Worm (Caenorhabditis elegans) whole organism, L4 larva: ENCODE results near the gene K07H8.2.

Experiments used
- D1046.2 ChIP-seq: fragments of 200-800 bp; sonication (Bioruptor generic); IDR thresholded peaks from 2 replicates; pipeline ENCODE4 v1.3.6; 2022; ENCODE audit warnings: missing genetic modification characterization, missing compliant biosample characterization
- F37D6.2 ChIP-seq: sonication (generic microtip); optimal IDR thresholded peaks from 2 replicates; lab custom pipeline; 2016; ENCODE audit warnings: mild to moderate bottlenecking, missing genetic modification characterization, missing compliant biosample characterization
- F44E2.7 ChIP-seq: fragments of 200-800 bp; sonication (Bioruptor generic); IDR thresholded peaks from 2 replicates; pipeline ENCODE4 v2.1.2; 2022; ENCODE audit warnings: missing genetic modification characterization, missing compliant biosample characterization
- R02D3.7 ChIP-seq: fragments of 150-350 bp; sonication (generic microtip); optimal IDR thresholded peaks from 3 replicates; lab custom pipeline; 2014; ENCODE audit warnings: missing biosample characterization, missing genetic modification characterization
- Y5F2A.4 ChIP-seq: fragments of 200-800 bp; sonication (Bioruptor generic); optimal IDR thresholded peaks from 2 replicates; lab custom pipeline; 2018; ENCODE audit warnings: mild to moderate bottlenecking, missing genetic modification characterization, missing compliant biosample characterization
- Y75B8A.6 ChIP-seq: fragments of 200-800 bp; sonication (Bioruptor generic); IDR thresholded peaks from 2 replicates; pipeline ENCODE4 v1.3.6; 2022; ENCODE audit warnings: missing genetic modification reagents, missing genetic modification characterization, missing compliant biosample characterization
- aly-2 ChIP-seq: sonication (generic microtip); optimal IDR thresholded peaks from 2 replicates; lab custom pipeline; 2018; ENCODE audit warnings: missing biosample characterization, missing genetic modification characterization
- ceh-20 ChIP-seq: fragments of 200-800 bp; sonication (Bioruptor generic); IDR thresholded peaks from 2 replicates; pipeline ENCODE4 v1.3.6; 2022; ENCODE audit warnings: missing genetic modification reagents, missing genetic modification characterization, missing compliant biosample characterization
- ceh-28 ChIP-seq: fragments of 150-350 bp; optimal IDR thresholded peaks from 2 replicates; lab custom pipeline; 2014; ENCODE audit warnings: missing biosample characterization, missing genetic modification reagents, missing genetic modification characterization
- ceh-44 ChIP-seq: fragments of 200-800 bp; sonication (Bioruptor generic); IDR thresholded peaks from 2 replicates; pipeline ENCODE4 v1.3.6; 2022; ENCODE audit warnings: missing genetic modification reagents, missing genetic modification characterization, missing compliant biosample characterization
- ces-1 ChIP-seq: fragments of 150-350 bp; sonication (generic microtip); optimal IDR thresholded peaks from 4 replicates; lab custom pipeline; 2014; ENCODE audit warnings: missing biosample characterization, missing genetic modification reagents, missing genetic modification characterization
- cey-2 ChIP-seq: sonication (generic microtip); optimal IDR thresholded peaks from 3 replicates; lab custom pipeline; 2017; ENCODE audit warnings: missing genetic modification characterization, mild to moderate bottlenecking, missing compliant biosample characterization, antibody characterized with exemption, borderline replicate concordance; ENCODE audit not compliant: insufficient read depth
- daf-19 ChIP-seq: fragments of 200-800 bp; sonication (Bioruptor generic); conservative IDR thresholded peaks from 2 replicates; pipeline ENCODE4 v1.3.6; 2022; ENCODE audit warnings: missing genetic modification characterization, missing compliant biosample characterization
- daf-8 ChIP-seq: fragments of 200-800 bp; sonication (Bioruptor generic); IDR thresholded peaks from 2 replicates; pipeline ENCODE4 v1.3.6; 2022; ENCODE audit warnings: missing genetic modification characterization, missing compliant biosample characterization
- dmd-8 ChIP-seq: fragments of 200-800 bp; sonication (Bioruptor generic); IDR thresholded peaks from 2 replicates; pipeline ENCODE4 v1.3.6; 2022; ENCODE audit warnings: missing genetic modification characterization, missing compliant biosample characterization
- dmd-9 ChIP-seq: fragments of 200-800 bp; sonication (Bioruptor generic); IDR thresholded peaks from 2 replicates; pipeline ENCODE4 v1.3.6; 2022; ENCODE audit warnings: missing genetic modification reagents, missing genetic modification characterization, missing compliant biosample characterization
- dpl-1 ChIP-seq: fragments of 150-350 bp; optimal IDR thresholded peaks from 2 replicates; lab custom pipeline; 2014; ENCODE audit warnings: missing biosample characterization, missing genetic modification reagents, missing genetic modification characterization
- egl-27 ChIP-seq: sonication (generic microtip); optimal IDR thresholded peaks from 3 replicates; lab custom pipeline; 2017; ENCODE audit warnings: missing biosample characterization, missing genetic modification reagents, missing genetic modification characterization
- fos-1 ChIP-seq: fragments of 150-350 bp; optimal IDR thresholded peaks from 2 replicates; lab custom pipeline; 2014; ENCODE audit warnings: missing biosample characterization, missing genetic modification characterization
- hmg-1.1 ChIP-seq: fragments of 200-800 bp; sonication (Bioruptor generic); IDR thresholded peaks from 2 replicates; pipeline ENCODE4 v1.3.6; 2022; ENCODE audit warnings: missing genetic modification reagents, missing genetic modification characterization, missing compliant biosample characterization
- lin-1 ChIP-seq: fragments of 200-800 bp; sonication (Bioruptor generic); IDR thresholded peaks from 2 replicates; pipeline ENCODE4 v1.3.6; 2022; ENCODE audit warnings: missing genetic modification reagents, missing genetic modification characterization, missing compliant biosample characterization
- lin-13 ChIP-seq: fragments of 150-350 bp; optimal IDR thresholded peaks from 2 replicates; lab custom pipeline; 2014; ENCODE audit warnings: missing biosample characterization, missing genetic modification reagents, missing genetic modification characterization
- madf-5 ChIP-seq, 2 experiments: fragments of 200-800 bp; sonication (Bioruptor generic); IDR thresholded peaks; 2 replicates each; pipeline ENCODE4 v1.3.6; 2022; ENCODE audit warnings: missing compliant biosample characterization in 2 of 2, missing genetic modification characterization in 2 of 2
- madf-9 ChIP-seq: fragments of 200-800 bp; sonication (Bioruptor generic); conservative IDR thresholded peaks from 2 replicates; pipeline ENCODE4 v1.3.6; 2022; ENCODE audit warnings: missing genetic modification reagents, missing genetic modification characterization, missing compliant biosample characterization
- mep-1 ChIP-seq: fragments of 150-350 bp; sonication (generic microtip); optimal IDR thresholded peaks from 3 replicates; lab custom pipeline; 2014; ENCODE audit warnings: missing biosample characterization, missing genetic modification characterization
- mes-2 ChIP-seq: sonication (generic microtip); optimal IDR thresholded peaks from 2 replicates; lab custom pipeline; 2016; ENCODE audit warnings: missing genotype, mild to moderate bottlenecking, missing genetic modification characterization, missing compliant biosample characterization; ENCODE audit not compliant: poor library complexity, severe bottlenecking
- nhr-102 ChIP-seq: sonication (generic microtip); optimal IDR thresholded peaks from 2 replicates; lab custom pipeline; 2016; ENCODE audit warnings: mild to moderate bottlenecking, missing genetic modification characterization, moderate library complexity, missing compliant biosample characterization
- nhr-11 ChIP-seq: fragments of 150-350 bp; optimal IDR thresholded peaks from 2 replicates; lab custom pipeline; 2014; ENCODE audit warnings: missing biosample characterization, missing genetic modification characterization
- nhr-28 ChIP-seq: fragments of 150-350 bp; optimal IDR thresholded peaks from 2 replicates; lab custom pipeline; 2014; ENCODE audit warnings: missing biosample characterization, missing genetic modification characterization
- nhr-42 ChIP-seq: fragments of 200-800 bp; sonication (Bioruptor generic); IDR thresholded peaks from 2 replicates; pipeline ENCODE4 v1.3.6; 2022; ENCODE audit warnings: missing genetic modification characterization, missing compliant biosample characterization
- nhr-48 ChIP-seq: sonication (generic microtip); optimal IDR thresholded peaks from 2 replicates; lab custom pipeline; 2016; ENCODE audit warnings: mild to moderate bottlenecking, missing genetic modification characterization, missing compliant biosample characterization
- php-3 ChIP-seq: fragments of 200-800 bp; sonication (Bioruptor generic); IDR thresholded peaks from 2 replicates; pipeline ENCODE4 v1.3.6; 2022; ENCODE audit warnings: missing genetic modification reagents, missing genetic modification characterization, missing compliant biosample characterization
- pqm-1 ChIP-seq: sonication (generic microtip); optimal IDR thresholded peaks from 2 replicates; lab custom pipeline; 2017; ENCODE audit warnings: missing biosample characterization, missing genetic modification characterization
- saeg-2 ChIP-seq: fragments of 200-800 bp; sonication (Bioruptor generic); IDR thresholded peaks from 2 replicates; pipeline ENCODE4 v1.3.6; 2022; ENCODE audit warnings: missing genetic modification reagents, missing genetic modification characterization, missing compliant biosample characterization
- set-16 ChIP-seq: fragments of 200-800 bp; sonication (Bioruptor generic); IDR thresholded peaks from 2 replicates; pipeline ENCODE4 v1.3.6; 2022; ENCODE audit warnings: missing genetic modification reagents, missing genetic modification characterization, missing compliant biosample characterization
- zag-1 ChIP-seq: fragments of 150-350 bp; optimal IDR thresholded peaks from 2 replicates; lab custom pipeline; 2014; ENCODE audit warnings: missing biosample characterization, missing genetic modification characterization
- zip-11 ChIP-seq: fragments of 200-800 bp; sonication (Bioruptor generic); IDR thresholded peaks from 2 replicates; pipeline ENCODE4 v1.3.6; 2022; ENCODE audit warnings: missing genetic modification characterization, missing compliant biosample characterization
- zip-2 ChIP-seq: fragments of 150-350 bp; optimal IDR thresholded peaks from 2 replicates; lab custom pipeline; 2014; ENCODE audit warnings: missing biosample characterization, missing genetic modification characterization

K07H8.2 gene

DNA sequence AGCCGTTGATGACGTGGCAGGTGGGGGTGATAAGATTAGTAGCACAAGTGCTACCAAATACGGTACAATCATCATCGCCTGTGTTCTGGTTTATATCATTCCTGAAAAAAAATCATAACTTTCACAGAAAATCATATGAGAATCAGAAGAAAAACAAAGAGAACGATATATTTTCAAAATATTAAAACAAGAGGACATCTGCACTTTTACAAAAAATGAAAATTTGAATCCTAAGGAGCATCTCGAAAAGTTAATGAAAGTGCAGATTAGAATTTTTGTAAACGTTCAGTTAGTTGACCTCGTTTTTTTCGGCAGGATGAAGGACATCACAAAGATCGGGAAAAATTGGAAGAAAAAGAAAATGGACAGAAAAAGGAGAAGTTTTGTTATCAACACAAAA is 21.5 kb downstream of the K07H8.2 start, which contains the start of gene F35H10.10 (continued):
- TF ChIP-seq D1046.2 (GFP tag; lab: Robert Waterston, UW), result no peak
- no peak for TF ChIP-seq daf-19 (GFP tag; lab: Robert Waterston, UW)
- no peak for TF ChIP-seq saeg-2 (GFP tag; lab: Robert Waterston, UW)
- TF ChIP-seq zag-1 (tag; lab: Kevin White, UChicago), result no peak

DNA sequence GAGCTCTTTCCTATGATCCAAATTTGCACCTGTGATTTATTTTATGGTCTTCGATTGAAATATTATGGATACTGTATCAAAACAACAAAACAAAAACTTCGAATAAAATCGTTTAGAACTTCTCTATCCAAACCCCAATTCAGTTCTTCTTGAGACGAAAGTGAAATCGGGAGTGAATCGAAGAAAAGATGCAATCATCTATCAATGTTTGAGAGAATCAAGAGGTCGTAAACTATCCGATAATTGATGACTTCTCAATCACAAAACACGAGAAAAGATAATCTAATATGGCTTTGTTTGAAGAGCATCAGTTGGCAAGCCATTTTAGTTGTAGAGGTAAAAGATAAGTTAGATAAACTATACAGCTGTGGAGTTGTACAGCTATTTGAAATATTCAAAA is 26.5 kb downstream of the K07H8.2 start:
- TF ChIP-seq lin-13 (GFP tag; lab: Kevin White, UChicago) (no peak), php-3 (GFP tag; lab: Robert Waterston, UW) (peak; percentile 59; the same call in 1 of the 2 replicates), ceh-20 (GFP tag; lab: Robert Waterston, UW) (no peak), mep-1 (tag; lab: Kevin White, UChicago) (no peak), dmd-8 (no peak), Y75B8A.6 (GFP tag; lab: Robert Waterston, UW) (no peak), zag-1 (tag; lab: Kevin White, UChicago) (no peak)

DNA sequence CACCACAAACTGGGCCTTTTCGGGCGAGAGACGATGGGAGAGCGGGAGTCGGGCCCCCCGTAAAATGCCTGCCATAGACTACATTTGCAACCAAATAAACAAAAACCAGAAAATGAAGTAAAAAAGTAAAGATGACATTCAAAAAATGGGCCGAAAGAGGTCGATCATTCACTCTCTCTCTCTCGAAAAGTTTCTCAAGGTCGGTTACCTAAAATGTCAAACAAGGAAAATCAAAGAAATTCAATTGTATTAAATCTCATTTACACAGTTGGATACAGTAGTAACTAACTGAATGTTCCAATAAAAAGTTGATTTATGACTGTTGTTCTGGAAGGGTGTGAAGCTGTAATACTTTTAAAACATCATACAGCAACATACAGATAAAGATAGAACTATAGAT is 27.5 kb downstream of the K07H8.2 start:
- TF ChIP-seq nhr-28 (tag; lab: Kevin White, UChicago), result no peak
- TF ChIP-seq R02D3.7 (tag; lab: Kevin White, UChicago), result no peak
- no peak for TF ChIP-seq nhr-42 (GFP tag; lab: Robert Waterston, UW)
- no peak for TF ChIP-seq zip-2
- TF ChIP-seq, all 104 proteins: peak for 0

DNA sequence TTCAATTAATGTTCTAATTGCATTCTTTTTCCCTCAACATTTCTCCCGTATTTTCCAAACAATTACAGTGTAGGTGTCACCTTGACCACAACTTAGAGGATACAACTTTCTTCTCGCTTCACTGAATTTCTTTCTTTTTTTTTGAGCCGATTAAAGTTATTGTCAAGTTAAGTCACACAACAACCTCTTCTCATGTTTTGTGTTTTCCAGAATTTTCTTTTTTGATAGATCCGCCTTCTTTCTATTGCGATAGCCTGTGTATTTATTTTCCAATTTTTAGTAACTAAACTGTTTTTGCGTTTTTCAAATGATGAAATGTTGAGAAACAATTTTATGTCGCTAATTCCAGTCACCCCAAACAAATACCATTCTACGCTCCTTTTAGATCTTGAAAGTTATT is 34.3 kb downstream of the K07H8.2 start, which contains the start of gene F35H10.3:
Gene F35H10.3 (plus strand): TSS at position 301 of the 400 bp plus-strand sequence.
- no peak for TF ChIP-seq ceh-28 (tag; lab: Kevin White, UChicago)
- no peak for TF ChIP-seq nhr-48
- TF ChIP-seq lin-1, result no peak
- TF ChIP-seq aly-2 (tag; lab: Kevin White, UChicago), result no peak
- TF ChIP-seq dmd-8, result no peak
- no peak for TF ChIP-seq dmd-9 (GFP tag; lab: Robert Waterston, UW)
- no peak for TF ChIP-seq madf-5 (GFP tag; IDR thresholded peaks at IDR 0.05; lab: Robert Waterston, UW)
- TF ChIP-seq daf-19 (GFP tag; lab: Robert Waterston, UW), result no peak
- no peak for TF ChIP-seq set-16 (GFP tag; lab: Robert Waterston, UW)
- TF ChIP-seq ceh-20 (GFP tag; lab: Robert Waterston, UW), result no peak
- no peak for TF ChIP-seq php-3 (GFP tag; lab: Robert Waterston, UW)
- TF ChIP-seq zip-11 (GFP tag; lab: Robert Waterston, UW), result no peak
- no peak for TF ChIP-seq nhr-28 (tag; lab: Kevin White, UChicago)
- no peak for TF ChIP-seq cey-2
- TF ChIP-seq dpl-1 (GFP tag; lab: Kevin White, UChicago), result no peak
- TF ChIP-seq mes-2 (tag; lab: Kevin White, UChicago), result no peak

DNA sequence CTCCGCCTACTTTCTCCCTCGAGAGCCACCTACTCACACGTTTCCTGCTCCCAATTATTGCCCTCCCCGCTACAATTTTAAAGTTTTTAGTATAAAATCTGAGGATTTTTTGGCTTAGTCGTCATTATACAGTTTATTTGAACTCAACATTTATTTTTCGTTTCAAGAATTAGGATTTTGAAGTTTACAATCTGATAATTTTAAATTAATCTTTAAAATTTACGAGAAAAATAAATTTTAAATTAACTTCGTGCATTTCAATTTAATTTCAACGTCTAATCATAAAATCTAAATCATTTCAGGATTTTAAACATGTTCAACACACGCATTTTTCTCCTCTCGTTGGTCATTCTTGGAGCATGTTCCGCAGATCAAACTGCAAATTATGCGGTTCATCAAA is 37.6 kb downstream of the K07H8.2 start, which contains the start of gene F35H10.2:
Gene F35H10.2 (plus strand): TSS at position 301 of the 400 bp plus-strand sequence.
- TF ChIP-seq mep-1 (tag; lab: Kevin White, UChicago), result no peak
- TF ChIP-seq egl-27 (tag; lab: Kevin White, UChicago), result no peak
- no peak for TF ChIP-seq dmd-9 (GFP tag; lab: Robert Waterston, UW)
- TF ChIP-seq ces-1 (GFP tag; lab: Kevin White, UChicago), result no peak
- TF ChIP-seq pqm-1 (tag; lab: Kevin White, UChicago), result no peak
- TF ChIP-seq nhr-102 (tag; lab: Kevin White, UChicago), result no peak
- TF ChIP-seq zip-11 (GFP tag; lab: Robert Waterston, UW), result no peak
- no peak for TF ChIP-seq cey-2

DNA sequence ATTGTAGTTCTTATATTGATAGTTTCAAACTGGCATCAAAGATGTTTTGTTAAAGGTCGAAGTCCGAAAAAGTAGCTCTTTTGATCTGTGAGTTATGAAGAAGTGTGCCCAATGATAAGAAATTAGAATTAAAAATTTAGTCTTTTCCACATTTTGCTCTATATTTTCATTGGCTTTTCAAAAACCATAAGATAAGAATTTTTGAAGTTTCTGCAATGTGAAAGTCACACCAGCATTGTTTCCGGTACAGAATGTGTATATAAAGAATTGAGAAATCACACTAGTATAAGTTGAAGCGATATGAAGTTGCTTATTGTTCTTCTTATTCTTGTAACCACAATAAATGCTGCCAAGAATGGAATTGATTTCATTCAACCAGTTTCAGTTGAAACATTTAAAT is 41.2 kb downstream of the K07H8.2 start, which contains the start of gene lys-10:
Gene lys-10 (plus strand): TSS at position 301 of the 400 bp plus-strand sequence.
- TF ChIP-seq fos-1 (tag; lab: Kevin White, UChicago) (no peak), hmg-1.1 (GFP tag; lab: Robert Waterston, UW) (no peak), F44E2.7 (GFP tag; lab: Robert Waterston, UW) (no peak), daf-8 (GFP tag; lab: Robert Waterston, UW) (no peak), dmd-9 (GFP tag; lab: Robert Waterston, UW) (no peak), ceh-44 (no peak), nhr-11 (tag; lab: Kevin White, UChicago) (no peak), madf-9 (GFP tag; lab: Robert Waterston, UW) (no peak), F37D6.2 (tag; lab: Kevin White, UChicago) (no peak), Y5F2A.4 (GFP tag; lab: Kevin White, UChicago) (no peak)
